Fruit fly (Drosophila melanogaster) whole organism, embryonic: ENCODE data around the gene CG1172.

Experiments
- Bgb ChIP-seq: fragments of 200-800 bp; sonication (Bioruptor generic); IDR thresholded peaks from 2 replicates; pipeline ENCODE4 v1.3.6; 2022; ENCODE audit warnings: missing biosample characterization, missing genetic modification characterization; ENCODE audit not compliant: partially characterized antibody
- CG10274 ChIP-seq: fragments of 200-800 bp; sonication (Bioruptor generic); optimal IDR thresholded peaks from 3 replicates; lab custom pipeline; 2017; ENCODE audit warnings: missing biosample characterization, mild to moderate bottlenecking, missing genetic modification characterization
- CG10462 ChIP-seq: fragments of 200-800 bp; sonication (Bioruptor generic); optimal IDR thresholded peaks from 2 replicates; lab custom pipeline; 2016; ENCODE audit warnings: missing biosample characterization, missing genetic modification characterization
- CG11247 ChIP-seq: fragments of 200-800 bp; sonication (Bioruptor generic); IDR thresholded peaks from 2 replicates; pipeline ENCODE4 v1.3.6; 2022; ENCODE audit warnings: missing biosample characterization, missing genetic modification characterization
- CG11398 ChIP-seq: fragments of 200-800 bp; sonication (Bioruptor generic); optimal IDR thresholded peaks from 2 replicates; lab custom pipeline; 2016; ENCODE audit warnings: missing biosample characterization, missing genetic modification characterization
- CG11695 ChIP-seq: fragments of 200-800 bp; sonication (Bioruptor generic); IDR thresholded peaks from 3 replicates; pipeline ENCODE4 v1.3.6; 2022; ENCODE audit warnings: missing biosample characterization, missing genetic modification characterization
- CG12659 ChIP-seq: fragments of 200-800 bp; sonication (Bioruptor generic); optimal IDR thresholded peaks from 3 replicates; lab custom pipeline; 2017; ENCODE audit warnings: mild to moderate bottlenecking, missing biosample characterization, missing genetic modification reagents, missing genetic modification characterization
- CG13287 ChIP-seq: fragments of 200-800 bp; sonication (Bioruptor generic); IDR thresholded peaks from 2 replicates; pipeline ENCODE4 v1.3.6; 2022; ENCODE audit warnings: missing biosample characterization, missing genetic modification characterization; ENCODE audit not compliant: partially characterized antibody
- CG13424 ChIP-seq: fragments of 200-800 bp; sonication (Bioruptor generic); optimal IDR thresholded peaks from 2 replicates; lab custom pipeline; 2019; ENCODE audit warnings: missing biosample characterization, mild to moderate bottlenecking, missing genetic modification characterization, moderate library complexity
- CG14710 ChIP-seq: fragments of 200-800 bp; sonication (Bioruptor generic); optimal IDR thresholded peaks from 3 replicates; lab custom pipeline; 2019; ENCODE audit warnings: missing biosample characterization, mild to moderate bottlenecking, missing genetic modification characterization, moderate library complexity
- CG15514 ChIP-seq: fragments of 200-800 bp; sonication (Bioruptor generic); optimal IDR thresholded peaks from 3 replicates; lab custom pipeline; 2017; ENCODE audit warnings: missing biosample characterization, missing genetic modification characterization, mild to moderate bottlenecking, moderate library complexity, missing genetic modification reagents
- CG17568 ChIP-seq: fragments of 200-800 bp; sonication (Bioruptor generic); optimal IDR thresholded peaks from 2 replicates; lab custom pipeline; 2018; ENCODE audit warnings: missing biosample characterization, mild to moderate bottlenecking, missing genetic modification characterization, moderate library complexity
- CG2116 ChIP-seq: fragments of 200-800 bp; sonication (Bioruptor generic); optimal IDR thresholded peaks from 3 replicates; lab custom pipeline; 2018; ENCODE audit warnings: missing biosample characterization, mild to moderate bottlenecking, missing genetic modification characterization
- CG30020 ChIP-seq: fragments of 200-800 bp; optimal IDR thresholded peaks from 2 replicates; lab custom pipeline; 2019; ENCODE audit warnings: missing biosample characterization, mild to moderate bottlenecking, missing genetic modification characterization, moderate library complexity
- CG32767 ChIP-seq: fragments of 200-800 bp; sonication (Bioruptor generic); IDR thresholded peaks from 2 replicates; pipeline ENCODE4 v1.3.6; 2022; ENCODE audit warnings: missing biosample characterization, missing genetic modification characterization
- CG3995 ChIP-seq: fragments of 200-800 bp; sonication (Bioruptor generic); optimal IDR thresholded peaks from 3 replicates; lab custom pipeline; 2016; ENCODE audit warnings: missing biosample characterization, missing genetic modification characterization
- CG6791 ChIP-seq: fragments of 200-800 bp; sonication (Bioruptor generic); IDR thresholded peaks from 3 replicates; pipeline ENCODE4 v1.3.6; 2022; ENCODE audit warnings: missing biosample characterization, missing genetic modification characterization; ENCODE audit not compliant: partially characterized antibody
- CG9727 ChIP-seq: fragments of 200-800 bp; sonication (Bioruptor generic); optimal IDR thresholded peaks from 3 replicates; lab custom pipeline; 2017; ENCODE audit warnings: missing biosample characterization, mild to moderate bottlenecking, missing genetic modification characterization
- CG9932 ChIP-seq: fragments of 200-800 bp; sonication (Bioruptor generic); IDR thresholded peaks from 2 replicates; pipeline ENCODE4 v1.3.6; 2022; ENCODE audit warnings: missing biosample characterization, missing genetic modification characterization
- CHES-1-like ChIP-seq: fragments of 200-800 bp; sonication (Bioruptor generic); optimal IDR thresholded peaks from 2 replicates; lab custom pipeline; 2016; ENCODE audit warnings: missing biosample characterization, missing genetic modification characterization
- Chrac-16 ChIP-seq: fragments of 200-800 bp; sonication (Bioruptor generic); optimal IDR thresholded peaks from 3 replicates; lab custom pipeline; 2016; ENCODE audit warnings: missing biosample characterization, missing genetic modification characterization
- Dek ChIP-seq: fragments of 200-800 bp; sonication (Bioruptor generic); optimal IDR thresholded peaks from 3 replicates; lab custom pipeline; 2019; ENCODE audit warnings: missing biosample characterization, mild to moderate bottlenecking, missing genetic modification characterization, moderate library complexity
- Dll ChIP-seq: fragments of 200-800 bp; sonication (Bioruptor generic); IDR thresholded peaks from 4 replicates; pipeline ENCODE4 v1.3.6; 2022; ENCODE audit warnings: missing biosample characterization, missing genetic modification characterization; ENCODE audit not compliant: partially characterized antibody
- Doc3 ChIP-seq: fragments of 200-800 bp; sonication (Bioruptor generic); IDR thresholded peaks from 3 replicates; pipeline ENCODE4 v1.3.6; 2022; ENCODE audit warnings: missing biosample characterization, missing genetic modification characterization; ENCODE audit not compliant: partially characterized antibody
- Dp ChIP-seq: fragments of 200-800 bp; sonication (Bioruptor generic); optimal IDR thresholded peaks from 2 replicates; lab custom pipeline; 2018; ENCODE audit warnings: missing biosample characterization, mild to moderate bottlenecking, missing genetic modification characterization, moderate library complexity
- Drgx ChIP-seq: fragments of 200-800 bp; sonication (Bioruptor generic); IDR thresholded peaks from 2 replicates; pipeline ENCODE4 v1.3.6; 2022; ENCODE audit warnings: missing biosample characterization, missing genetic modification characterization
- E2f2 ChIP-seq: fragments of 200-800 bp; sonication (Bioruptor generic); IDR thresholded peaks from 2 replicates; pipeline ENCODE4 v1.3.6; 2022; ENCODE audit warnings: missing biosample characterization, missing genetic modification characterization
- Eip74EF ChIP-seq, 2 experiments: fragments of 200-800 bp in 1 of 2; fragments of >200 bp in 1 of 2; sonication (Bioruptor generic) in 1 of 2; optimal IDR thresholded peaks; 2 replicates each; lab custom pipeline; 2017 to 2019; ENCODE audit warnings: missing biosample characterization in 2 of 2, missing genetic modification characterization in 2 of 2, mild to moderate bottlenecking in 1 of 2, moderate library complexity in 1 of 2
- HLH4C ChIP-seq: fragments of 200-800 bp; sonication (Bioruptor generic); IDR thresholded peaks from 3 replicates; pipeline ENCODE4 v1.3.6; 2022; ENCODE audit warnings: missing biosample characterization, missing genetic modification characterization; ENCODE audit not compliant: partially characterized antibody
- HLH54F ChIP-seq: fragments of 200-800 bp; sonication (Bioruptor generic); optimal IDR thresholded peaks from 3 replicates; lab custom pipeline; 2016; ENCODE audit warnings: missing biosample characterization, missing genetic modification characterization
- HmgZ ChIP-seq: fragments of 200-800 bp; sonication (Bioruptor generic); optimal IDR thresholded peaks from 2 replicates; lab custom pipeline; 2018; ENCODE audit warnings: missing biosample characterization, mild to moderate bottlenecking, missing genetic modification characterization
- Lhr ChIP-seq: fragments of 200-800 bp; sonication (Bioruptor generic); optimal IDR thresholded peaks from 3 replicates; lab custom pipeline; 2017; ENCODE audit warnings: mild to moderate bottlenecking, missing biosample characterization, missing genetic modification reagents, missing genetic modification characterization
- MBD-R2 ChIP-seq: fragments of 200-800 bp; sonication (Bioruptor generic); IDR thresholded peaks from 2 replicates; pipeline ENCODE4 v1.3.6; 2022; ENCODE audit warnings: missing biosample characterization, missing genetic modification characterization
- Med ChIP-seq: fragments of 200-800 bp; sonication (Bioruptor generic); peaks from one replicate; lab custom pipeline; 2016; ENCODE audit warnings: missing biosample characterization, missing genetic modification characterization, mild to moderate bottlenecking, inconsistent platforms, moderate library complexity
- Opbp ChIP-seq: fragments of 200-800 bp; sonication (Bioruptor generic); IDR thresholded peaks from 3 replicates; pipeline ENCODE4 v1.3.6; 2022; ENCODE audit warnings: missing biosample characterization, missing genetic modification characterization; ENCODE audit not compliant: partially characterized antibody
- Scr ChIP-seq: fragments of 200-800 bp; sonication (Bioruptor generic); IDR thresholded peaks from 2 replicates; pipeline ENCODE4 v1.3.6; 2022; ENCODE audit warnings: missing biosample characterization, missing genetic modification characterization; ENCODE audit not compliant: partially characterized antibody
- Sin3A ChIP-seq: fragments of >200 bp; optimal IDR thresholded peaks from 2 replicates; lab custom pipeline; 2018
- ci ChIP-seq: fragments of 200-800 bp; sonication (Bioruptor generic); IDR thresholded peaks from 3 replicates; pipeline ENCODE4 v1.3.6; 2022; ENCODE audit warnings: missing biosample characterization, missing genetic modification characterization
- crc ChIP-seq: fragments of 200-800 bp; sonication (Bioruptor generic); optimal IDR thresholded peaks from 2 replicates; lab custom pipeline; 2016; ENCODE audit warnings: missing biosample characterization, missing genetic modification characterization
- grn ChIP-seq: fragments of 200-800 bp; sonication (Bioruptor generic); optimal IDR thresholded peaks from 3 replicates; lab custom pipeline; 2017; ENCODE audit warnings: missing biosample characterization, missing genetic modification characterization
- knrl ChIP-seq: fragments of 200-800 bp; sonication (Bioruptor generic); IDR thresholded peaks from 3 replicates; pipeline ENCODE4 v1.3.6; 2022; ENCODE audit warnings: missing biosample characterization, missing genetic modification characterization; ENCODE audit not compliant: partially characterized antibody
- nerfin-1 ChIP-seq: fragments of 200-800 bp; sonication (Bioruptor generic); optimal IDR thresholded peaks from 3 replicates; lab custom pipeline; 2019; ENCODE audit warnings: missing biosample characterization, mild to moderate bottlenecking, missing genetic modification characterization, moderate library complexity
- onecut ChIP-seq: fragments of 200-800 bp; sonication (Bioruptor generic); IDR thresholded peaks from 2 replicates; pipeline ENCODE4 v1.3.6; 2022; ENCODE audit warnings: missing biosample characterization, missing genetic modification characterization
- org-1 ChIP-seq: fragments of 200-800 bp; sonication (Bioruptor generic); optimal IDR thresholded peaks from 2 replicates; lab custom pipeline; 2017; ENCODE audit warnings: missing biosample characterization, missing genetic modification characterization
- pan ChIP-seq, 4 experiments: fragments of >200 bp in 3 of 4; fragments of 200-800 bp in 1 of 4; sonication (Bioruptor generic) in 1 of 4; optimal IDR thresholded peaks in 3 of 4; IDR thresholded peaks in 1 of 4; 2 replicates each; pipeline versions ENCODE4 v1.3.6 to Lab custom; 2017 to 2022; ENCODE audit warnings: missing biosample characterization in 2 of 4, missing genetic modification characterization in 2 of 4, mixed read lengths in 1 of 4
- pzg ChIP-seq: fragments of 200-800 bp; sonication (Bioruptor generic); optimal IDR thresholded peaks from 3 replicates; lab custom pipeline; 2018; ENCODE audit warnings: missing biosample characterization, mild to moderate bottlenecking, missing genetic modification characterization, moderate library complexity
- scrt ChIP-seq: fragments of 200-800 bp; sonication (Bioruptor generic); optimal IDR thresholded peaks from 2 replicates; lab custom pipeline; 2018; ENCODE audit warnings: missing biosample characterization, mild to moderate bottlenecking, missing genetic modification characterization, moderate library complexity
- sens ChIP-seq: fragments of 200-800 bp; sonication (Bioruptor generic); peaks from one replicate; lab custom pipeline; 2016; ENCODE audit warnings: missing biosample characterization, missing genetic modification characterization
- sug ChIP-seq: fragments of 200-800 bp; optimal IDR thresholded peaks from 2 replicates; lab custom pipeline; 2019; ENCODE audit warnings: missing biosample characterization, mild to moderate bottlenecking, missing genetic modification characterization, moderate library complexity
- vvl ChIP-seq: fragments of 200-800 bp; sonication (Bioruptor generic); IDR thresholded peaks from 2 replicates; pipeline ENCODE4 v1.3.6; 2022; ENCODE audit warnings: missing biosample characterization, missing genetic modification characterization

The CG1172 gene

dm6 chr3R:5374720-5375119, 19.0 kb upstream of the CG1172 start, which contains the start of the genes hd and CG14667 (continued):
- TF ChIP-seq Lhr (peak; percentile 5), Chrac-16 (GFP tag; lab: Kevin White, UChicago) (no peak), CG14710 (tag; lab: Kevin White, UChicago) (peak; percentile 46), CHES-1-like (GFP tag; lab: Kevin White, UChicago) (peak; percentile 10), HLH4C (peak; percentile 60), pan (optimal IDR thresholded peaks at IDR 0.05; lab: Kevin White, UChicago) (no peak), pan (GFP tag; optimal IDR thresholded peaks at IDR 0.05 in 1 of 2, IDR thresholded peaks at IDR 0.05 in 1 of 2) (no peak), grn (GFP tag; lab: Kevin White, UChicago) (no peak), Doc3 (peak; percentile 54; the same call in 1 of the 3 replicates), E2f2 (peak; percentile 70), sens (GFP tag; lab: Kevin White, UChicago) (peak; percentile 84), CG9932 (GFP tag; lab: Robert Waterston, UW) (no peak), CG10274 (no peak), CG9727 (GFP tag; lab: Kevin White, UChicago) (peak; percentile 18), CG11695 (GFP tag; lab: Robert Waterston, UW) (0 out of 3 replicates have a peak, but pooled peaks have one; percentile 8), Opbp (GFP tag; lab: Robert Waterston, UW) (0 out of 3 replicates have a peak, but pooled peaks have one; percentile 4), CG11398 (no peak), CG30020 (tag; lab: Kevin White, UChicago) (peak; percentile 45), CG2116 (GFP tag; lab: Kevin White, UChicago) (peak; percentile 80), CG15514 (GFP tag; lab: Kevin White, UChicago) (peak; percentile 66), nerfin-1 (tag; lab: Kevin White, UChicago) (no peak), Eip74EF (GFP tag; optimal IDR thresholded peaks at IDR 0.05; lab: Kevin White, UChicago) (no peak), CG17568 (GFP tag; lab: Kevin White, UChicago) (no peak), CG12659 (GFP tag; lab: Kevin White, UChicago) (peak; percentile 43), Bgb (GFP tag; lab: Robert Waterston, UW) (peak; percentile 32; the same call in 1 of the 2 replicates), Scr (peak; percentile 58), pzg (peak; percentile 47), vvl (GFP tag; lab: Robert Waterston, UW) (0 out of 2 replicates have a peak, but pooled peaks have one; percentile 20), CG13287 (GFP tag; lab: Robert Waterston, UW) (peak; percentile 67), CG11247 (GFP tag; lab: Robert Waterston, UW) (no peak), sug (tag; lab: Kevin White, UChicago) (no peak), CG3995 (GFP tag; lab: Kevin White, UChicago) (peak; percentile 4), CG13424 (tag; lab: Kevin White, UChicago) (no peak), Dll (GFP tag; lab: Robert Waterston, UW) (peak; percentile 71), HmgZ (tag; lab: Kevin White, UChicago) (peak; percentile 15), CG6791 (GFP tag; lab: Robert Waterston, UW) (0 out of 3 replicates have a peak, but pooled peaks have one; percentile 45), Sin3A (lab: Kevin White, UChicago) (peak; percentile 33), Dek (tag; lab: Kevin White, UChicago) (no peak), MBD-R2 (GFP tag; lab: Robert Waterston, UW) (peak; percentile 53)

- TF ChIP-seq onecut (GFP tag; lab: Robert Waterston, UW) (peak; percentile 97), scrt (GFP tag; lab: Kevin White, UChicago) (peak; percentile 98), org-1 (no peak), CG10462 (GFP tag; lab: Kevin White, UChicago) (no peak), Dp (GFP tag; lab: Kevin White, UChicago) (peak; percentile 2), MBD-R2 (GFP tag; lab: Robert Waterston, UW) (peak; percentile 13; the same call in 1 of the 2 replicates), CG32767 (GFP tag; lab: Robert Waterston, UW) (peak; percentile 16; the same call in 1 of the 2 replicates), Drgx (GFP tag; lab: Robert Waterston, UW) (no peak), sens (GFP tag; lab: Kevin White, UChicago) (no peak), Med (peak; percentile 23), HLH54F (GFP tag; lab: Kevin White, UChicago) (no peak), CG15514 (GFP tag; lab: Kevin White, UChicago) (peak; percentile 8), ci (no peak), knrl (GFP tag; lab: Robert Waterston, UW) (no peak), crc (GFP tag; lab: Kevin White, UChicago) (no peak)
Measured at dm6 chr3R:5376612-5377011, 17.1 kb upstream of the CG1172 start, which contains the start of gene 7B2. 7B2 (plus strand) TSS chr3R:5376780.
